Worm (Caenorhabditis elegans) whole organism, L2 larva: ENCODE measurements around the gene K01H12.4.
"Not testable (repeated sequence)": the region's sequence is repeated elsewhere in the genome, so short reads cannot be mapped to it uniquely, and the experiment has no call there.

Source experiments
- C34F6.9 ChIP-seq: fragments of 150-350 bp; optimal IDR thresholded peaks from 2 replicates; lab custom pipeline; 2014; ENCODE audit warnings: missing biosample characterization, missing genetic modification characterization
- F13H6.1 ChIP-seq: sonication (generic microtip); optimal IDR thresholded peaks from 2 replicates; lab custom pipeline; 2016; ENCODE audit warnings: missing genetic modification characterization, missing compliant biosample characterization
- R02D3.7 ChIP-seq: fragments of 150-350 bp; optimal IDR thresholded peaks from 2 replicates; lab custom pipeline; 2014; ENCODE audit warnings: missing biosample characterization, missing genetic modification characterization
- Y55F3AM.14 ChIP-seq: fragments of 200-800 bp; sonication (Bioruptor generic); optimal IDR thresholded peaks from 2 replicates; lab custom pipeline; 2018; ENCODE audit warnings: mild to moderate bottlenecking, missing genetic modification characterization, missing compliant biosample characterization
- ZK546.5 ChIP-seq: sonication (generic microtip); optimal IDR thresholded peaks from 2 replicates; lab custom pipeline; 2017; ENCODE audit warnings: missing biosample characterization, missing genetic modification characterization
- alr-1 ChIP-seq: fragments of 150-350 bp; optimal IDR thresholded peaks from 2 replicates; lab custom pipeline; 2014; ENCODE audit warnings: missing biosample characterization, missing genetic modification characterization
- ama-1 ChIP-seq: fragments of 150-350 bp; optimal IDR thresholded peaks from 2 replicates; lab custom pipeline; 2018; ENCODE audit warnings: inconsistent platforms
- ceh-82 ChIP-seq: fragments of 150-350 bp; optimal IDR thresholded peaks from 2 replicates; lab custom pipeline; 2014; ENCODE audit warnings: missing biosample characterization, missing genetic modification characterization
- crh-2 ChIP-seq: sonication (generic microtip); optimal IDR thresholded peaks from 2 replicates; lab custom pipeline; 2017; ENCODE audit warnings: missing biosample characterization, missing genetic modification characterization
- egl-27 ChIP-seq: sonication (generic microtip); optimal IDR thresholded peaks from 3 replicates; lab custom pipeline; 2017; ENCODE audit warnings: missing biosample characterization, missing genetic modification reagents, missing genetic modification characterization
- elt-3 ChIP-seq: sonication (generic microtip); optimal IDR thresholded peaks from 2 replicates; lab custom pipeline; 2017; ENCODE audit warnings: missing biosample characterization, missing genetic modification characterization
- fos-1 ChIP-seq: fragments of 150-350 bp; optimal IDR thresholded peaks from 2 replicates; lab custom pipeline; 2014; ENCODE audit warnings: missing biosample characterization, missing genetic modification characterization
- gmeb-1 ChIP-seq: fragments of 150-350 bp; optimal IDR thresholded peaks from 2 replicates; lab custom pipeline; 2014; ENCODE audit warnings: missing biosample characterization, missing genetic modification characterization
- lin-11 ChIP-seq: fragments of 150-350 bp; sonication (generic microtip); optimal IDR thresholded peaks from 2 replicates; lab custom pipeline; 2014; ENCODE audit warnings: missing biosample characterization, missing genetic modification characterization, inconsistent platforms, mixed read lengths
- lin-13 ChIP-seq: fragments of 150-350 bp; optimal IDR thresholded peaks from 2 replicates; lab custom pipeline; 2014; ENCODE audit warnings: missing biosample characterization, missing genetic modification reagents, missing genetic modification characterization
- lsy-2 ChIP-seq, 2 experiments: fragments of 150-350 bp in 1 of 2; sonication (generic microtip) in 1 of 2; optimal IDR thresholded peaks; 2 replicates each; lab custom pipeline; 2014 to 2017; ENCODE audit warnings: missing biosample characterization in 2 of 2, missing genetic modification characterization in 2 of 2
- mab-5 ChIP-seq: fragments of 150-350 bp; optimal IDR thresholded peaks from 2 replicates; lab custom pipeline; 2014; ENCODE audit warnings: missing biosample characterization, missing genetic modification characterization
- mbf-1 ChIP-seq: sonication (generic microtip); optimal IDR thresholded peaks from 2 replicates; lab custom pipeline; 2017; ENCODE audit warnings: missing biosample characterization, missing genetic modification characterization
- nhr-10 ChIP-seq: sonication (generic microtip); optimal IDR thresholded peaks from 2 replicates; lab custom pipeline; 2017; ENCODE audit warnings: missing biosample characterization, missing genetic modification characterization
- nhr-12 ChIP-seq: fragments of 150-350 bp; optimal IDR thresholded peaks from 2 replicates; lab custom pipeline; 2014; ENCODE audit warnings: missing biosample characterization, missing genetic modification characterization
- nhr-129 ChIP-seq: fragments of 150-350 bp; optimal IDR thresholded peaks from 2 replicates; lab custom pipeline; 2014; ENCODE audit warnings: missing biosample characterization, missing genetic modification characterization
- nhr-21 ChIP-seq: fragments of 150-350 bp; optimal IDR thresholded peaks from 2 replicates; lab custom pipeline; 2014; ENCODE audit warnings: missing biosample characterization, missing genetic modification characterization
- nhr-23 ChIP-seq: fragments of 150-350 bp; optimal IDR thresholded peaks from 2 replicates; lab custom pipeline; 2014; ENCODE audit warnings: missing biosample characterization, missing genetic modification reagents, missing genetic modification characterization
- nhr-237 ChIP-seq: fragments of 150-350 bp; optimal IDR thresholded peaks from 2 replicates; lab custom pipeline; 2014; ENCODE audit warnings: missing biosample characterization, missing genetic modification characterization
- nhr-25 ChIP-seq: fragments of 150-350 bp; sonication (generic microtip); optimal IDR thresholded peaks from 3 replicates; lab custom pipeline; 2014; ENCODE audit warnings: missing biosample characterization, missing genetic modification characterization
- nhr-6 ChIP-seq: fragments of 150-350 bp; optimal IDR thresholded peaks from 2 replicates; lab custom pipeline; 2014; ENCODE audit warnings: missing biosample characterization, missing genetic modification characterization
- peb-1 ChIP-seq: fragments of 150-350 bp; optimal IDR thresholded peaks from 2 replicates; lab custom pipeline; 2014; ENCODE audit warnings: missing biosample characterization, missing genetic modification characterization
- sem-4 ChIP-seq: fragments of 150-350 bp; optimal IDR thresholded peaks from 2 replicates; lab custom pipeline; 2014; ENCODE audit warnings: missing biosample characterization, missing genetic modification reagents, missing genetic modification characterization
- skn-1 ChIP-seq: sonication (generic microtip); optimal IDR thresholded peaks from 2 replicates; lab custom pipeline; 2017; ENCODE audit warnings: missing biosample characterization, missing genetic modification characterization
- sma-3 ChIP-seq: sonication (generic microtip); optimal IDR thresholded peaks from 2 replicates; lab custom pipeline; 2016; ENCODE audit warnings: missing genetic modification reagents, missing genetic modification characterization, missing compliant biosample characterization
- sma-9 ChIP-seq, 2 experiments: fragments of 150-350 bp in 1 of 2; sonication (generic microtip) in 1 of 2; optimal IDR thresholded peaks; 2 replicates each; lab custom pipeline; 2014 to 2016; ENCODE audit warnings: missing genetic modification characterization in 2 of 2, mild to moderate bottlenecking in 1 of 2, missing biosample characterization in 1 of 2, missing compliant biosample characterization in 1 of 2, missing genetic modification reagents in 1 of 2, moderate library complexity in 1 of 2
- snpc-4 ChIP-seq: fragments of 150-350 bp; optimal IDR thresholded peaks from 2 replicates; lab custom pipeline; 2014; ENCODE audit warnings: missing biosample characterization, missing genetic modification characterization
- unc-39 ChIP-seq: fragments of 150-350 bp; optimal IDR thresholded peaks from 2 replicates; lab custom pipeline; 2014; ENCODE audit warnings: missing biosample characterization, missing genetic modification characterization
- unc-55 ChIP-seq: fragments of 150-350 bp; sonication (generic microtip); optimal IDR thresholded peaks from 3 replicates; lab custom pipeline; 2014; ENCODE audit warnings: missing biosample characterization, missing genetic modification reagents, missing genetic modification characterization
- ztf-1 ChIP-seq: fragments of 200-800 bp; sonication (Bioruptor generic); conservative IDR thresholded peaks from 2 replicates; pipeline ENCODE4 v1.3.6; 2022; ENCODE audit warnings: missing genetic modification characterization, missing compliant biosample characterization
- ztf-11 ChIP-seq: sonication (generic microtip); optimal IDR thresholded peaks from 2 replicates; lab custom pipeline; 2017; ENCODE audit warnings: missing biosample characterization, missing genetic modification characterization
- ztf-4 ChIP-seq: fragments of 150-350 bp; optimal IDR thresholded peaks from 2 replicates; lab custom pipeline; 2014; ENCODE audit warnings: missing biosample characterization, missing genetic modification characterization

Gene K01H12.4

ce11 chrIV:9682514-9682913 is 30.4 kb upstream of the K01H12.4 start, which contains the start of gene ins-7:
TSS of gene ins-7 (minus strand) at chrIV:9682845.
- TF ChIP-seq fos-1 (tag; lab: Kevin White, UChicago) (peak; percentile 65), lin-13 (no peak), sma-9 (GFP tag; optimal IDR thresholded peaks at IDR 0.05; lab: Kevin White, UChicago) (peak; percentile 21), sma-9 (tag; optimal IDR thresholded peaks at IDR 0.05; lab: Kevin White, UChicago) (no peak), peb-1 (tag; lab: Kevin White, UChicago) (no peak), R02D3.7 (tag; lab: Kevin White, UChicago) (no peak), Y55F3AM.14 (GFP tag; lab: Kevin White, UChicago) (no peak)

- no peak for TF ChIP-seq lsy-2 (tag; optimal IDR thresholded peaks at IDR 0.05; lab: Kevin White, UChicago)
- TF ChIP-seq sem-4 (tag; lab: Kevin White, UChicago): no peak
- no peak for TF ChIP-seq C34F6.9 (tag; lab: Kevin White, UChicago)
- TF ChIP-seq mab-5 (tag; lab: Kevin White, UChicago): no peak
- TF ChIP-seq unc-55 (GFP tag; lab: Kevin White, UChicago): no peak
- no peak for TF ChIP-seq nhr-10 (tag; lab: Kevin White, UChicago)
- no peak for TF ChIP-seq skn-1 (tag; lab: Kevin White, UChicago)
- no peak for TF ChIP-seq egl-27
- no peak for TF ChIP-seq ceh-82
- TF ChIP-seq unc-39: no peak
- TF ChIP-seq alr-1 (tag; lab: Kevin White, UChicago): no peak
- no peak for TF ChIP-seq lin-11
- TF ChIP-seq gmeb-1 (tag; lab: Kevin White, UChicago): no peak
- no peak for TF ChIP-seq nhr-237 (tag; lab: Kevin White, UChicago)
- TF ChIP-seq ama-1 (lab: Kevin White, UChicago): no peak
- no peak for TF ChIP-seq sma-9 (GFP tag; optimal IDR thresholded peaks at IDR 0.05; lab: Kevin White, UChicago)
- TF ChIP-seq sma-9 (tag; optimal IDR thresholded peaks at IDR 0.05; lab: Kevin White, UChicago): no peak
- no peak for TF ChIP-seq elt-3 (tag; lab: Kevin White, UChicago)
- TF ChIP-seq ztf-1 (GFP tag; lab: Robert Waterston, UW): no peak
- no peak for TF ChIP-seq nhr-6 (tag; lab: Kevin White, UChicago)
These were observed 29.4 kb upstream of the K01H12.4 start, which contains the start of the genes htas-1 and ZK1251.3 for ce11 chrIV:9683433-9683832. TSS of gene htas-1 (minus strand) at chrIV:9683533. TSS of gene ZK1251.3 (plus strand) at chrIV:9683658.

- TF ChIP-seq sma-9 (GFP tag; optimal IDR thresholded peaks at IDR 0.05; lab: Kevin White, UChicago); sma-9 (tag; optimal IDR thresholded peaks at IDR 0.05; lab: Kevin White, UChicago); sem-4 (tag; lab: Kevin White, UChicago); nhr-10 (tag; lab: Kevin White, UChicago): not testable (repeated sequence)
- TF ChIP-seq, all 48 proteins: peak for 0; not testable (repeated sequence) for 48
These were observed 24.2 kb upstream of the K01H12.4 start, which contains the start of gene msp-76 for ce11 chrIV:9688715-9689114. TSS of gene msp-76 (plus strand) at chrIV:9689015.

- TF ChIP-seq nhr-12: no peak
- TF ChIP-seq alr-1 (tag; lab: Kevin White, UChicago): no peak
- no peak for TF ChIP-seq nhr-25
- TF ChIP-seq nhr-129 (tag; lab: Kevin White, UChicago): no peak
- TF ChIP-seq mbf-1 (tag; lab: Kevin White, UChicago): no peak
- TF ChIP-seq C34F6.9 (tag; lab: Kevin White, UChicago): no peak
- TF ChIP-seq ztf-11 (tag; lab: Kevin White, UChicago): no peak
- no peak for TF ChIP-seq Y55F3AM.14 (GFP tag; lab: Kevin White, UChicago)
- no peak for TF ChIP-seq crh-2 (tag; lab: Kevin White, UChicago)
- no peak for TF ChIP-seq nhr-23 (tag; lab: Kevin White, UChicago)
- TF ChIP-seq peb-1 (tag; lab: Kevin White, UChicago): no peak
- no peak for TF ChIP-seq lin-13
- no peak for TF ChIP-seq unc-55 (GFP tag; lab: Kevin White, UChicago)
- no peak for TF ChIP-seq ceh-82
- TF ChIP-seq F13H6.1 (tag; lab: Kevin White, UChicago): no peak
- TF ChIP-seq sma-3 (GFP tag; lab: Kevin White, UChicago): no peak
- no peak for TF ChIP-seq ZK546.5
These were observed 22.2 kb upstream of the K01H12.4 start, which contains the start of gene sdz-36 for ce11 chrIV:9690644-9691043. TSS of gene sdz-36 (plus strand) at chrIV:9690944.

ce11 chrIV:9692874-9693273 is 20.0 kb upstream of the K01H12.4 start, which contains the start of gene twk-9:
TSS of gene twk-9 (plus strand) at chrIV:9693174.
- no peak for TF ChIP-seq nhr-10 (tag; lab: Kevin White, UChicago)
- TF ChIP-seq nhr-21 (tag; lab: Kevin White, UChicago): no peak
- TF ChIP-seq gmeb-1 (tag; lab: Kevin White, UChicago): no peak
- TF ChIP-seq nhr-129 (tag; lab: Kevin White, UChicago): no peak
- TF ChIP-seq ztf-4 (tag; lab: Kevin White, UChicago): no peak
- TF ChIP-seq ZK546.5: no peak
- no peak for TF ChIP-seq snpc-4 (tag; lab: Kevin White, UChicago)
- TF ChIP-seq lin-11: no peak
- TF ChIP-seq, all 48 proteins: peak for 0
